Fruit fly (Drosophila melanogaster) whole organism, embryonic: ENCODE data around the gene CG12420.

Experiments used
- ATbp ChIP-seq: fragments of 200-800 bp; sonication (Bioruptor generic); optimal IDR thresholded peaks from 2 replicates; lab custom pipeline; 2017; ENCODE audit warnings: missing biosample characterization, mild to moderate bottlenecking, missing genetic modification characterization, missing genetic modification reagents
- Bdp1 ChIP-seq: fragments of 200-800 bp; sonication (Bioruptor generic); optimal IDR thresholded peaks from 3 replicates; lab custom pipeline; 2016; ENCODE audit warnings: missing biosample characterization, missing genetic modification characterization
- CG1024 ChIP-seq: fragments of 200-800 bp; sonication (Bioruptor generic); IDR thresholded peaks from 2 replicates; pipeline ENCODE4 v1.3.6; 2022; ENCODE audit warnings: missing biosample characterization, missing genetic modification characterization
- CG14710 ChIP-seq: fragments of 200-800 bp; sonication (Bioruptor generic); optimal IDR thresholded peaks from 3 replicates; lab custom pipeline; 2019; ENCODE audit warnings: missing biosample characterization, mild to moderate bottlenecking, missing genetic modification characterization, moderate library complexity
- CG1529 ChIP-seq: fragments of 200-800 bp; sonication (Bioruptor generic); optimal IDR thresholded peaks from 3 replicates; lab custom pipeline; 2018; ENCODE audit warnings: missing biosample characterization, missing genetic modification characterization
- CG15514 ChIP-seq: fragments of 200-800 bp; sonication (Bioruptor generic); optimal IDR thresholded peaks from 3 replicates; lab custom pipeline; 2017; ENCODE audit warnings: missing biosample characterization, missing genetic modification characterization, mild to moderate bottlenecking, moderate library complexity, missing genetic modification reagents
- CG17361 ChIP-seq: fragments of 200-800 bp; sonication (Bioruptor generic); IDR thresholded peaks from 3 replicates; pipeline ENCODE4 v1.3.6; 2022; ENCODE audit warnings: missing biosample characterization, missing genetic modification characterization
- CG18011 ChIP-seq: fragments of 200-800 bp; sonication (Bioruptor generic); optimal IDR thresholded peaks from 2 replicates; lab custom pipeline; 2017; ENCODE audit warnings: missing biosample characterization, missing genetic modification characterization, mild to moderate bottlenecking, moderate library complexity, missing genotype
- CG2678 ChIP-seq: fragments of 200-800 bp; sonication (Bioruptor generic); optimal IDR thresholded peaks from 3 replicates; lab custom pipeline; 2019; ENCODE audit warnings: missing biosample characterization, mild to moderate bottlenecking, missing genetic modification characterization, moderate library complexity
- CG34224 ChIP-seq: fragments of 200-800 bp; sonication (Bioruptor generic); IDR thresholded peaks from 3 replicates; pipeline ENCODE4 v1.3.6; 2022; ENCODE audit warnings: missing biosample characterization, missing genetic modification characterization; ENCODE audit not compliant: partially characterized antibody
- CG4404 ChIP-seq: fragments of 200-800 bp; sonication (Bioruptor generic); IDR thresholded peaks from 2 replicates; pipeline ENCODE4 v1.3.6; 2022; ENCODE audit warnings: missing biosample characterization, missing genetic modification characterization
- CG4730 ChIP-seq: fragments of 200-800 bp; sonication (Bioruptor generic); IDR thresholded peaks from 2 replicates; pipeline ENCODE4 v1.3.6; 2022; ENCODE audit warnings: missing biosample characterization, missing genetic modification characterization
- CG4854 ChIP-seq: fragments of 200-800 bp; sonication (Bioruptor generic); optimal IDR thresholded peaks from 2 replicates; lab custom pipeline; 2016; ENCODE audit warnings: missing biosample characterization, missing genetic modification characterization, inconsistent platforms
- CG5953 ChIP-seq: fragments of 200-800 bp; sonication (Bioruptor generic); IDR thresholded peaks from 2 replicates; pipeline ENCODE4 v1.3.6; 2022; ENCODE audit warnings: missing biosample characterization, missing genetic modification characterization
- CG6654 ChIP-seq: fragments of 200-800 bp; sonication (Bioruptor generic); optimal IDR thresholded peaks from 2 replicates; lab custom pipeline; 2017; ENCODE audit warnings: missing biosample characterization, mild to moderate bottlenecking, missing genetic modification characterization
- CG7556 ChIP-seq: fragments of 200-800 bp; sonication (Bioruptor generic); optimal IDR thresholded peaks from 2 replicates; lab custom pipeline; 2017; ENCODE audit warnings: missing biosample characterization, mild to moderate bottlenecking, missing genetic modification characterization
- CG8089 ChIP-seq: fragments of 200-800 bp; sonication (Bioruptor generic); optimal IDR thresholded peaks from 3 replicates; lab custom pipeline; 2016; ENCODE audit warnings: missing biosample characterization, missing genetic modification characterization
- CG9609 ChIP-seq: fragments of 200-800 bp; sonication (Bioruptor generic); optimal IDR thresholded peaks from 3 replicates; lab custom pipeline; 2016; ENCODE audit warnings: missing biosample characterization, missing genetic modification characterization
- CG9727 ChIP-seq: fragments of 200-800 bp; sonication (Bioruptor generic); optimal IDR thresholded peaks from 3 replicates; lab custom pipeline; 2017; ENCODE audit warnings: missing biosample characterization, mild to moderate bottlenecking, missing genetic modification characterization
- Chrac-16 ChIP-seq: fragments of 200-800 bp; sonication (Bioruptor generic); optimal IDR thresholded peaks from 3 replicates; lab custom pipeline; 2016; ENCODE audit warnings: missing biosample characterization, missing genetic modification characterization
- CoRest ChIP-seq: fragments of 200-800 bp; sonication (Bioruptor generic); optimal IDR thresholded peaks from 3 replicates; lab custom pipeline; 2018; ENCODE audit warnings: missing biosample characterization, mild to moderate bottlenecking, missing genetic modification characterization, moderate library complexity
- CrebB ChIP-seq: fragments of 200-800 bp; sonication (Bioruptor generic); optimal IDR thresholded peaks from 3 replicates; lab custom pipeline; 2018; ENCODE audit warnings: missing biosample characterization, mild to moderate bottlenecking, missing genetic modification characterization
- Dip2 ChIP-seq: fragments of 200-800 bp; sonication (Bioruptor generic); IDR thresholded peaks from 2 replicates; pipeline ENCODE4 v1.3.6; 2022; ENCODE audit warnings: missing biosample characterization, missing genetic modification characterization
- ERR ChIP-seq: fragments of 200-800 bp; sonication (Bioruptor generic); optimal IDR thresholded peaks from 2 replicates; lab custom pipeline; 2016; ENCODE audit warnings: missing biosample characterization, missing genetic modification characterization
- Elba2 ChIP-seq: fragments of 200-800 bp; sonication (Bioruptor generic); optimal IDR thresholded peaks from 3 replicates; lab custom pipeline; 2016; ENCODE audit warnings: missing biosample characterization, missing genetic modification characterization
- GATAe ChIP-seq: fragments of 200-800 bp; sonication (Bioruptor generic); conservative IDR thresholded peaks from 2 replicates; pipeline ENCODE4 v1.3.6; 2022; ENCODE audit warnings: missing biosample characterization, missing genetic modification characterization
- HLH3B ChIP-seq: fragments of 200-800 bp; sonication (Bioruptor generic); IDR thresholded peaks from 2 replicates; pipeline ENCODE4 v1.3.6; 2022; ENCODE audit warnings: missing biosample characterization, missing genetic modification characterization
- Hr39 ChIP-seq: fragments of >200 bp; optimal IDR thresholded peaks from 2 replicates; lab custom pipeline; 2017
- Jarid2 ChIP-seq: fragments of 200-800 bp; sonication (Bioruptor generic); optimal IDR thresholded peaks from 3 replicates; lab custom pipeline; 2017; ENCODE audit warnings: mild to moderate bottlenecking, missing biosample characterization, missing genetic modification reagents, missing genetic modification characterization
- Lhr ChIP-seq: fragments of 200-800 bp; sonication (Bioruptor generic); optimal IDR thresholded peaks from 3 replicates; lab custom pipeline; 2017; ENCODE audit warnings: mild to moderate bottlenecking, missing biosample characterization, missing genetic modification reagents, missing genetic modification characterization
- Med ChIP-seq: fragments of 200-800 bp; sonication (Bioruptor generic); peaks from one replicate; lab custom pipeline; 2016; ENCODE audit warnings: missing biosample characterization, missing genetic modification characterization, mild to moderate bottlenecking, inconsistent platforms, moderate library complexity
- NK7.1 ChIP-seq: fragments of 200-800 bp; sonication (Bioruptor generic); optimal IDR thresholded peaks from 3 replicates; lab custom pipeline; 2016; ENCODE audit warnings: missing biosample characterization, missing genetic modification characterization
- Nf-YB ChIP-seq: fragments of 200-800 bp; sonication (Bioruptor generic); optimal IDR thresholded peaks from 3 replicates; lab custom pipeline; 2019; ENCODE audit warnings: missing biosample characterization, mild to moderate bottlenecking, missing genetic modification characterization, moderate library complexity
- bab2 ChIP-seq: fragments of 200-800 bp; sonication (Bioruptor generic); optimal IDR thresholded peaks from 2 replicates; lab custom pipeline; 2016; ENCODE audit warnings: missing biosample characterization, missing genetic modification characterization
- chn ChIP-seq: fragments of 200-800 bp; sonication (Bioruptor generic); optimal IDR thresholded peaks from 2 replicates; lab custom pipeline; 2016; ENCODE audit warnings: missing biosample characterization, missing genetic modification characterization
- crp ChIP-seq, 2 experiments: fragments of 200-800 bp; sonication (Bioruptor generic); optimal IDR thresholded peaks; 2 replicates in 1 of 2; 3 replicates in 1 of 2; lab custom pipeline; 2017; ENCODE audit warnings: missing biosample characterization in 2 of 2, missing genetic modification characterization in 2 of 2, mild to moderate bottlenecking in 1 of 2, moderate library complexity in 1 of 2
- ewg ChIP-seq: fragments of 200-800 bp; sonication (Bioruptor generic); optimal IDR thresholded peaks from 3 replicates; lab custom pipeline; 2017; ENCODE audit warnings: mild to moderate bottlenecking, missing biosample characterization, missing genetic modification reagents, missing genetic modification characterization
- gce ChIP-seq: fragments of 200-800 bp; sonication (Bioruptor generic); IDR thresholded peaks from 3 replicates; pipeline ENCODE4 v1.3.6; 2022; ENCODE audit warnings: missing biosample characterization, missing genetic modification characterization
- h ChIP-seq: fragments of >200 bp; optimal IDR thresholded peaks from 2 replicates; lab custom pipeline; 2017
- lbe ChIP-seq: fragments of 200-800 bp; sonication (Bioruptor generic); optimal IDR thresholded peaks from 2 replicates; lab custom pipeline; 2016; ENCODE audit warnings: missing biosample characterization, mild to moderate bottlenecking, missing genetic modification characterization
- lola ChIP-seq, 3 experiments: fragments of >200 bp in 2 of 3; fragments of 200-800 bp in 1 of 3; sonication (Bioruptor generic) in 1 of 3; optimal IDR thresholded peaks; 2 replicates each; lab custom pipeline; 2017 to 2019; ENCODE audit warnings: missing biosample characterization in 3 of 3, missing genetic modification characterization in 3 of 3, mild to moderate bottlenecking in 1 of 3, moderate library complexity in 1 of 3
- org-1 ChIP-seq: fragments of 200-800 bp; sonication (Bioruptor generic); optimal IDR thresholded peaks from 2 replicates; lab custom pipeline; 2017; ENCODE audit warnings: missing biosample characterization, missing genetic modification characterization
- otp ChIP-seq: fragments of 200-800 bp; sonication (Bioruptor generic); IDR thresholded peaks from 3 replicates; pipeline ENCODE4, ENCODE4 v1.3.6; 2022; ENCODE audit warnings: missing biosample characterization, missing genetic modification characterization
- ranshi ChIP-seq: fragments of 200-800 bp; sonication (Bioruptor generic); IDR thresholded peaks from 2 replicates; pipeline ENCODE4 v1.3.6; 2022; ENCODE audit warnings: missing biosample characterization, missing genetic modification characterization
- scrt ChIP-seq: fragments of 200-800 bp; sonication (Bioruptor generic); optimal IDR thresholded peaks from 2 replicates; lab custom pipeline; 2018; ENCODE audit warnings: missing biosample characterization, mild to moderate bottlenecking, missing genetic modification characterization, moderate library complexity
- tna ChIP-seq: fragments of 200-800 bp; sonication (Bioruptor generic); IDR thresholded peaks from 2 replicates; pipeline ENCODE4 v1.3.6; 2022; ENCODE audit warnings: missing biosample characterization, missing genetic modification characterization; ENCODE audit not compliant: partially characterized antibody
- trem ChIP-seq: fragments of 200-800 bp; optimal IDR thresholded peaks from 3 replicates; lab custom pipeline; 2019; ENCODE audit warnings: missing biosample characterization, mild to moderate bottlenecking, missing genetic modification characterization, moderate library complexity
- unpg ChIP-seq: fragments of 200-800 bp; sonication (Bioruptor generic); optimal IDR thresholded peaks from 3 replicates; lab custom pipeline; 2018; ENCODE audit warnings: missing biosample characterization, mild to moderate bottlenecking, missing genetic modification characterization, moderate library complexity
- yki ChIP-seq: fragments of >200 bp; optimal IDR thresholded peaks from 3 replicates; lab custom pipeline; 2018
- zen2 ChIP-seq: fragments of 200-800 bp; sonication (Bioruptor generic); IDR thresholded peaks from 3 replicates; pipeline ENCODE4 v1.3.6; 2022; ENCODE audit warnings: missing biosample characterization, missing genetic modification characterization; ENCODE audit not compliant: partially characterized antibody
- zfh1 ChIP-seq: fragments of 200-800 bp; sonication (Bioruptor generic); IDR thresholded peaks from 3 replicates; pipeline ENCODE4 v1.3.6; 2022; ENCODE audit warnings: missing biosample characterization, missing genetic modification characterization

Gene CG12420

dm6 chr3R:10190084-10190782, 32.3 kb upstream of the CG12420 start, which contains the start of gene Syn (continued):
- TF ChIP-seq gce (no peak), NK7.1 (GFP tag; lab: Kevin White, UChicago) (no peak), CG9727 (peak; percentile 35), tna (GFP tag; lab: Robert Waterston, UW) (no peak), lola (GFP tag; optimal IDR thresholded peaks at IDR 0.05; lab: Kevin White, UChicago) (no peak), CG5953 (GFP tag; lab: Robert Waterston, UW) (no peak), otp (GFP tag; lab: Robert Waterston, UW) (no peak), Nf-YB (GFP tag; lab: Kevin White, UChicago) (no peak), zen2 (GFP tag; lab: Robert Waterston, UW) (no peak), CG18011 (GFP tag; lab: Kevin White, UChicago) (no peak), trem (tag; lab: Kevin White, UChicago) (no peak), CG2678 (peak; percentile 54), h (lab: Kevin White, UChicago) (no peak), ranshi (GFP tag; lab: Robert Waterston, UW) (no peak), unpg (GFP tag; lab: Kevin White, UChicago) (no peak), CG4730 (GFP tag; lab: Robert Waterston, UW) (no peak), crp (GFP tag; optimal IDR thresholded peaks at IDR 0.05; lab: Kevin White, UChicago) (no peak), Elba2 (GFP tag; lab: Kevin White, UChicago) (no peak), CG17361 (GFP tag; lab: Robert Waterston, UW) (peak; percentile 33; the same call in 1 of the 3 replicates), CrebB (tag; lab: Kevin White, UChicago) (no peak), CG14710 (tag; lab: Kevin White, UChicago) (no peak), GATAe (no peak), ewg (GFP tag; lab: Kevin White, UChicago) (peak; percentile 90), CG1024 (GFP tag; lab: Robert Waterston, UW) (no peak), CG4404 (GFP tag; lab: Robert Waterston, UW) (no peak), CG15514 (GFP tag; lab: Kevin White, UChicago) (no peak), CG9609 (GFP tag; lab: Kevin White, UChicago) (no peak), chn (GFP tag; lab: Kevin White, UChicago) (no peak), Lhr (GFP tag; lab: Kevin White, UChicago) (no peak), HLH3B (GFP tag; lab: Robert Waterston, UW) (no peak), CG6654 (no peak), yki (lab: Kevin White, UChicago) (no peak), Jarid2 (GFP tag; lab: Kevin White, UChicago) (no peak), ATbp (GFP tag; lab: Kevin White, UChicago) (no peak), Hr39 (lab: Kevin White, UChicago) (no peak), CG8089 (GFP tag; lab: Kevin White, UChicago) (no peak), Dip2 (GFP tag; lab: Robert Waterston, UW) (no peak), lbe (GFP tag; lab: Kevin White, UChicago) (no peak), scrt (no peak), bab2 (GFP tag; lab: Kevin White, UChicago) (no peak), Chrac-16 (GFP tag; lab: Kevin White, UChicago) (no peak), Bdp1 (GFP tag; lab: Kevin White, UChicago) (no peak), zfh1 (GFP tag; lab: Robert Waterston, UW) (no peak), CG4854 (GFP tag; lab: Kevin White, UChicago) (no peak), CoRest (tag; lab: Kevin White, UChicago) (peak; percentile 25), org-1 (GFP tag; lab: Kevin White, UChicago) (no peak), Med (GFP tag; lab: Kevin White, UChicago) (peak; percentile 56), CG1529 (no peak), ERR (GFP tag; lab: Kevin White, UChicago) (no peak), CG7556 (GFP tag; lab: Kevin White, UChicago) (peak; percentile 56), CG34224 (no peak)
